Fruit fly (Drosophila melanogaster) whole organism, prepupa: Measurements from ENCODE around the gene CG33095.

Experiments
- Blimp-1 ChIP-seq: fragments of 200-800 bp; sonication (Bioruptor generic); optimal IDR thresholded peaks from 3 replicates; lab custom pipeline; 2017; ENCODE audit warnings: missing biosample characterization, missing genetic modification characterization, mild to moderate bottlenecking, moderate library complexity, missing genetic modification reagents
- CG10631 ChIP-seq: fragments of 200-800 bp; sonication (Bioruptor generic); optimal IDR thresholded peaks from 2 replicates; lab custom pipeline; 2016; ENCODE audit warnings: missing biosample characterization, missing genetic modification characterization
- CG11294 ChIP-seq: fragments of 200-800 bp; sonication (Bioruptor generic); IDR thresholded peaks from 2 replicates; pipeline ENCODE4 v1.3.6; 2022; ENCODE audit warnings: missing biosample characterization, missing genetic modification characterization
- CG1621 ChIP-seq: fragments of 200-800 bp; sonication (Bioruptor generic); optimal IDR thresholded peaks from 3 replicates; lab custom pipeline; 2018; ENCODE audit warnings: missing biosample characterization, mild to moderate bottlenecking, missing genetic modification characterization
- CG3032 ChIP-seq: fragments of 200-800 bp; optimal IDR thresholded peaks from 2 replicates; lab custom pipeline; 2019; ENCODE audit warnings: missing biosample characterization, mild to moderate bottlenecking, missing genetic modification characterization, moderate library complexity
- CG32006 ChIP-seq: fragments of 200-800 bp; sonication (Bioruptor generic); optimal IDR thresholded peaks from 3 replicates; lab custom pipeline; 2017; ENCODE audit warnings: missing biosample characterization, mild to moderate bottlenecking, missing genetic modification characterization
- CG4318 ChIP-seq: fragments of 200-800 bp; sonication (Bioruptor generic); optimal IDR thresholded peaks from 3 replicates; lab custom pipeline; 2017; ENCODE audit warnings: missing biosample characterization, mild to moderate bottlenecking, missing genetic modification characterization
- CG6792 ChIP-seq: fragments of 200-800 bp; sonication (Bioruptor generic); optimal IDR thresholded peaks from 3 replicates; lab custom pipeline; 2016; ENCODE audit warnings: missing biosample characterization, missing genetic modification characterization
- CG6808 ChIP-seq: fragments of 200-800 bp; sonication (Bioruptor generic); optimal IDR thresholded peaks from 3 replicates; lab custom pipeline; 2017; ENCODE audit warnings: missing biosample characterization, missing genetic modification characterization, mild to moderate bottlenecking, moderate library complexity, missing genetic modification reagents
- CG6854 ChIP-seq: fragments of 200-800 bp; sonication (Bioruptor generic); optimal IDR thresholded peaks from 2 replicates; lab custom pipeline; 2017; ENCODE audit warnings: missing biosample characterization, mild to moderate bottlenecking, missing genetic modification characterization
- CG7368 ChIP-seq: fragments of 200-800 bp; sonication (Bioruptor generic); optimal IDR thresholded peaks from 3 replicates; lab custom pipeline; 2016; ENCODE audit warnings: missing biosample characterization, missing genetic modification characterization
- CG8319 ChIP-seq: fragments of 200-800 bp; sonication (Bioruptor generic); optimal IDR thresholded peaks from 3 replicates; lab custom pipeline; 2016; ENCODE audit warnings: missing biosample characterization, missing genetic modification characterization
- CG8632 ChIP-seq: fragments of 200-800 bp; sonication (Bioruptor generic); optimal IDR thresholded peaks from 3 replicates; lab custom pipeline; 2016; ENCODE audit warnings: missing biosample characterization, missing genetic modification characterization
- CG9139 ChIP-seq: fragments of 200-800 bp; sonication (Bioruptor generic); optimal IDR thresholded peaks from 3 replicates; lab custom pipeline; 2017; ENCODE audit warnings: missing biosample characterization, mild to moderate bottlenecking, missing genetic modification characterization
- Eip75B ChIP-seq: fragments of 200-800 bp; sonication (Bioruptor generic); optimal IDR thresholded peaks from 3 replicates; lab custom pipeline; 2016; ENCODE audit warnings: missing biosample characterization, missing genetic modification characterization
- Eip93F ChIP-seq: fragments of 200-800 bp; sonication (Bioruptor generic); optimal IDR thresholded peaks from 2 replicates; lab custom pipeline; 2016; ENCODE audit warnings: missing biosample characterization, mild to moderate bottlenecking, missing genetic modification characterization
- Ets96B ChIP-seq: fragments of 200-800 bp; optimal IDR thresholded peaks from 2 replicates; lab custom pipeline; 2019; ENCODE audit warnings: missing biosample characterization, mild to moderate bottlenecking, missing genetic modification characterization, moderate library complexity
- Met ChIP-seq: fragments of 200-800 bp; sonication (Bioruptor generic); optimal IDR thresholded peaks from 3 replicates; lab custom pipeline; 2016; ENCODE audit warnings: missing biosample characterization, missing genetic modification characterization
- OdsH ChIP-seq: fragments of 200-800 bp; sonication (Bioruptor generic); optimal IDR thresholded peaks from 3 replicates; lab custom pipeline; 2016; ENCODE audit warnings: missing biosample characterization, missing genetic modification characterization
- Smox ChIP-seq: fragments of 200-800 bp; sonication (Bioruptor generic); optimal IDR thresholded peaks from 3 replicates; lab custom pipeline; 2016; ENCODE audit warnings: missing biosample characterization, missing genetic modification characterization
- Sox102F ChIP-seq: fragments of 200-800 bp; sonication (Bioruptor generic); optimal IDR thresholded peaks from 2 replicates; lab custom pipeline; 2016; ENCODE audit warnings: missing biosample characterization, mild to moderate bottlenecking, missing genetic modification characterization
- achi ChIP-seq: fragments of 200-800 bp; sonication (Bioruptor generic); optimal IDR thresholded peaks from 3 replicates; lab custom pipeline; 2016; ENCODE audit warnings: missing biosample characterization, missing genetic modification characterization
- acj6 ChIP-seq: fragments of 200-800 bp; sonication (Bioruptor generic); optimal IDR thresholded peaks from 3 replicates; lab custom pipeline; 2016; ENCODE audit warnings: missing biosample characterization, missing genetic modification characterization
- dac ChIP-seq: fragments of 200-800 bp; sonication (Bioruptor generic); optimal IDR thresholded peaks from 2 replicates; lab custom pipeline; 2017; ENCODE audit warnings: missing biosample characterization, mild to moderate bottlenecking, missing genetic modification characterization
- eg ChIP-seq: fragments of 200-800 bp; sonication (Bioruptor generic); IDR thresholded peaks from 3 replicates; pipeline ENCODE4 v1.3.6; 2022; ENCODE audit warnings: missing biosample characterization, missing genetic modification characterization
- esn ChIP-seq: fragments of 200-800 bp; sonication (Bioruptor generic); optimal IDR thresholded peaks from 2 replicates; lab custom pipeline; 2016; ENCODE audit warnings: missing biosample characterization, mild to moderate bottlenecking, missing genetic modification characterization, moderate library complexity
- fd59A ChIP-seq: fragments of 200-800 bp; sonication (Bioruptor generic); optimal IDR thresholded peaks from 2 replicates; lab custom pipeline; 2017; ENCODE audit warnings: missing biosample characterization, mild to moderate bottlenecking, missing genetic modification characterization, missing genetic modification reagents
- fd85E ChIP-seq: fragments of 200-800 bp; sonication (Bioruptor generic); optimal IDR thresholded peaks from 3 replicates; lab custom pipeline; 2016; ENCODE audit warnings: missing biosample characterization, missing genetic modification characterization
- fkh ChIP-seq: fragments of 200-800 bp; sonication (Bioruptor generic); optimal IDR thresholded peaks from 3 replicates; lab custom pipeline; 2017; ENCODE audit warnings: missing biosample characterization, mild to moderate bottlenecking, missing genetic modification characterization, moderate library complexity
- lz ChIP-seq: fragments of 200-800 bp; sonication (Bioruptor generic); optimal IDR thresholded peaks from 3 replicates; lab custom pipeline; 2016; ENCODE audit warnings: missing biosample characterization, missing genetic modification characterization
- pdm3 ChIP-seq: fragments of 200-800 bp; sonication (Bioruptor generic); optimal IDR thresholded peaks from 3 replicates; lab custom pipeline; 2016; ENCODE audit warnings: missing biosample characterization, missing genetic modification characterization
- spab ChIP-seq: fragments of 200-800 bp; sonication (Bioruptor generic); optimal IDR thresholded peaks from 2 replicates; lab custom pipeline; 2017; ENCODE audit warnings: missing biosample characterization, mild to moderate bottlenecking, missing genetic modification characterization, missing genetic modification reagents
- ss ChIP-seq, 2 experiments: fragments of 200-800 bp; sonication (Bioruptor generic); optimal IDR thresholded peaks; 2 replicates in 1 of 2; 3 replicates in 1 of 2; lab custom pipeline; 2017 to 2018; ENCODE audit warnings: mild to moderate bottlenecking in 2 of 2, missing biosample characterization in 2 of 2, missing genetic modification characterization in 2 of 2, moderate library complexity in 1 of 2
- vri ChIP-seq: fragments of 200-800 bp; sonication (Bioruptor generic); optimal IDR thresholded peaks from 3 replicates; lab custom pipeline; 2016; ENCODE audit warnings: missing biosample characterization, mild to moderate bottlenecking, missing genetic modification characterization

Gene CG33095

DNA sequence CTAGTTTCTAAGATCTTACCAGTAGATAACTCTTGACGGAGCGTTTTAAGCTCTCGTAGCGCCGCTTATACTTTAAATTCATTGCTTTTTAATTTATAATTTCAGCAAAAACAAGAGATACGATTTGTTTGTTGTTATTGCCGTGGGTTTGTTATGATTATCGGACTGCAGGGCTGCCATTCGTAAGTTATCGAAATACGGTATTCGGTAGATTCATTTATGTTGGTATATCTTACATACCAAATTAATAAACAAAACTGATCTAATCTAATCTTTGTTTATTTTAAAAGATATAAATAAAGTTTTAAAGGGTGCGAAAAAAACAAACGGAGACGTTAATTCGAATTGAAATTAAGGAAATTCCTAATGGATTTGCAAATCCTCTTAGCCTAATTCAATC, 41.5 kb upstream of the CG33095 start, which contains the start of the genes CG31111 and stac:
Gene CG31111, minus strand, starts transcription at position 162 of the 400 bp plus-strand sequence.
Gene stac, plus strand, starts transcription at position 271 of the 400 bp plus-strand sequence.
- TF ChIP-seq fkh (peak; percentile 82), CG6854 (no peak), Eip93F (GFP tag; lab: Kevin White, UChicago) (peak; percentile 18)

DNA sequence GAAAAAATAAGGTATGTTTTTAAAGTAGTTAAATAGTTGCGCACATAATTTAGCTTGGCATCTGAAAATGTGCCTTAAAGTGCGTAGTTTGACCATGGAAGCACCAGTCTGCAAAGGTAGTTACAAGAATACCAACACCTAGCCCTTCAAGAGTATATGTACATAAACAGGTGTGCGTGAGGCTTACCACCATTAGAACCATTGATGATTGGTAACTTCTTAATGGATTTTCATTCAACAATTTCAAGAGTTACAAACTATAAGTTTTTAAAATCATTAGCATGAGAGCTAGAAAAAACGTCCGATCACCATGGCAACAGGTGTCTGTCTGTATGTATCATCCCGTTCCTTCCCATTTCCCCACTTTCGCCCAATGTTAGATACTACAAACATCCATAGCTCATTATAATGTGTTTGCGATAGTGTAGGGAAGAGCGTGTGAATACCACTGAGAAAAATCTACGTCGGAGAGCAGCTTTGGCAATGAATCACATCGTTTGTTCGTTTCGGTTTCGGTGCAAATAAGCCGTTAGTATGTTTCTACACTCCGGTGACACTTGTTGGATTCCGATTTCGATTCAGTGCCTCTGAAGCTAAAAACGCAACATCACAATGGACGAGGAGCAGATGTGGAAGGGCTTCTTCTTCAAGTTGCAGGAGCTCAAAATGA, 40.8 kb upstream of the CG33095 start:
- TF ChIP-seq Eip75B (GFP tag; lab: Kevin White, UChicago) (no peak), CG7368 (no peak), ss (GFP tag; optimal IDR thresholded peaks at IDR 0.05; lab: Kevin White, UChicago) (no peak), lz (no peak), achi (GFP tag; lab: Kevin White, UChicago) (no peak), Blimp-1 (GFP tag; lab: Kevin White, UChicago) (no peak), CG6808 (GFP tag; lab: Kevin White, UChicago) (no peak), CG4318 (GFP tag; lab: Kevin White, UChicago) (no peak), esn (GFP tag; lab: Kevin White, UChicago) (no peak), CG6792 (GFP tag; lab: Kevin White, UChicago) (no peak), Met (GFP tag; lab: Kevin White, UChicago) (no peak), CG9139 (GFP tag; lab: Kevin White, UChicago) (no peak), CG8319 (GFP tag; lab: Kevin White, UChicago) (no peak), acj6 (GFP tag; lab: Kevin White, UChicago) (no peak), CG11294 (GFP tag; lab: Robert Waterston, UW) (no peak), pdm3 (GFP tag; lab: Kevin White, UChicago) (no peak)
- TF ChIP-seq, all 60 proteins: peak for 0

DNA sequence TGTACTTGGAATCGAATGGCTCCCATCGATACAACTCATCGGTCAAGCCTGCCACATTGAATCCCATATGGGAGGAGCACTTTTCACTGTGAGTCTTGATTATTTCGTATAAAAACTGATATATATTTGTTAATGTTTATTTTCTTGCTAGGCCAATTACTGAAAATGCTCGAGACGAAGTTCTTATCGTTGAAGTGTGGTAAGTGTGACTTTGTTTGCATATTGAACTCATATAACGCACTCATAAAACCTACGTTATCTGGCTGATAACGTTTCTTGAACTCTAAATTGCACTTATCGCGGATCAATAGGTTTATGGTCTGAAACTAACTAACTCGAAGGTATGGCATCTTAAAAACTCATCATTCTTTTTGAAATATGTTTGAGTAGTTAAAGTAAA, 37.0 kb upstream of the CG33095 start:
- TF ChIP-seq Blimp-1 (GFP tag; lab: Kevin White, UChicago), result no peak
- no peak for TF ChIP-seq esn (GFP tag; lab: Kevin White, UChicago)
- no peak for TF ChIP-seq CG6854
- no peak for TF ChIP-seq fkh
- TF ChIP-seq CG3032, result no peak
- no peak for TF ChIP-seq Met (GFP tag; lab: Kevin White, UChicago)
- no peak for TF ChIP-seq CG10631
- TF ChIP-seq CG8632 (GFP tag; lab: Kevin White, UChicago), result no peak
- TF ChIP-seq pdm3 (GFP tag; lab: Kevin White, UChicago), result no peak

DNA sequence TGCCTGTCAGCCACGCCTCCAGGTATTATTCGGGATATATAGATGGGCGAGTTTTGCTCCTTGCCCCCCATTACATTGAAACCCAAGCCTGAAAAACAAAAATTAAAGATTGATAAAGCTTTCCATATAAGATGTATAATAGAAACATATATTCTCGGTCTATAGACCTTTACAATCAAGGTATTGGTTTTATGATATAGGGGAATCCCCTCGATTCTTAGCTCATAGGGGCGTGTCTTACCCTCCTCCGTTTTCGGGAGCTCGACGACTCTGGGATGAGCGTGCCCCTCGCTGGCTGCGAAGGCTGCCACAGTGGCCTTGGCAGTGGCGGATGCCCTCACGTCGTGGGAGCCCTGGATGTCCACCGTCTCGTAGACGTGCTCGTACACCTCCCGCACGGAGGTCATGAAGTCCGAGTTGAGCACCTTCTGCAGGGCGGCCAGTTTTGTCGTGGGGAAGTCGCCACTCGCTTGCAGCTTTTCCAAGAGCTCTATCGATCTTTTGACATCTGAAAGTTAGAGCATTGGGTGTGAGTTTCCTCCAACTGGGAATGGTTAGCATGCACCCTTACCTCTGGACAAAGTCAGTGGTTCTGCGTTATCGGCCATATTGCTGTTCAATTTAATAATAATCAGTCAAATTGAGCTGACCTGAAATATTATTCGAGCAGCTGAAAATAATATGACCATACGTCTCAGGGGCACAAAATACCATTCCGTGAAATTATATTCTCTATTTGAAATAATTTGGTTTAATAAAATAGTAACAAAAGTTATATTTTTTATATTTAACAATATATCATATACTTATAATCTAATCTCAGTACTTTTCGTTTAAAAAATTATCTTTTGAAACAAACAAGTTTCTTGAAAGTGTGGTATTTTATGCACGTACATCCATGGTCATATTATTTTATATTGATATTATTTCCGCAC, 32.3 kb upstream of the CG33095 start, which contains the start of the genes veli and PQBP1:
Gene veli, minus strand, starts transcription at position 685 of the 935 bp plus-strand sequence.
Gene PQBP1, plus strand, starts transcription at position 885 of the 935 bp plus-strand sequence.
- TF ChIP-seq fkh (peak; percentile 45), Smox (GFP tag; lab: Kevin White, UChicago) (no peak)

DNA sequence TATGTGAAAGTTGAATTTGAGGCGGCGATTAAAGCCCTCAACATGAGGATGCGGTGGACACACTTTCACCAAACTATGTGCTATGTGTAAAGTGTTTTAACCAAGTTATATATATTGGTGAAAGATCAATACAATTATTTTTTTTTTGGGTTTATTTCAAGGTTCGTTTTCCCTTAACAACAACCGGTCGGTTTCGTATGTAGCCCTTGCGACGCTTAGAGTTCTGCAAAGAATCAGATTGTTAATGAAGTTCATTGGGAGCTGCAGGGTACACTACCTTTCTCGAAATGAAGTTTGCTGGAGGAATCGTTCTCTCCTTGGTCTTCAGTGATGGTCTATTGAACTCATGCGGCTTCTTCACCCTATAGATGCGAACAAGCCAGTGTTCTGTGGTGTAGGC, 30.6 kb upstream of the CG33095 start:
- TF ChIP-seq CG1621, result no peak
- TF ChIP-seq CG11294 (GFP tag; lab: Robert Waterston, UW), result no peak
- no peak for TF ChIP-seq eg (GFP tag; lab: Robert Waterston, UW)
- no peak for TF ChIP-seq Ets96B (tag; lab: Kevin White, UChicago)
- TF ChIP-seq Sox102F (GFP tag; lab: Kevin White, UChicago), result no peak
- no peak for TF ChIP-seq fd85E (GFP tag; lab: Kevin White, UChicago)
- TF ChIP-seq fd59A (GFP tag; lab: Kevin White, UChicago), result no peak
- no peak for TF ChIP-seq OdsH (GFP tag; lab: Kevin White, UChicago)
- TF ChIP-seq acj6 (GFP tag; lab: Kevin White, UChicago), result no peak
- TF ChIP-seq dac (GFP tag; lab: Kevin White, UChicago), result no peak
- no peak for TF ChIP-seq spab
- no peak for TF ChIP-seq fkh
- no peak for TF ChIP-seq CG32006 (GFP tag; lab: Kevin White, UChicago)
- no peak for TF ChIP-seq achi (GFP tag; lab: Kevin White, UChicago)
- no peak for TF ChIP-seq CG8319 (GFP tag; lab: Kevin White, UChicago)
- no peak for TF ChIP-seq Eip75B (GFP tag; lab: Kevin White, UChicago)
- TF ChIP-seq CG10631, result no peak
- no peak for TF ChIP-seq lz
- TF ChIP-seq vri, result no peak
